Fruit fly (Drosophila melanogaster) whole organism, pupa: ENCODE results near the gene CG42728.

Experiments used
- CG10348 ChIP-seq: fragments of 200-800 bp; sonication (Bioruptor generic); IDR thresholded peaks from 2 replicates; pipeline ENCODE4 v1.3.6; 2022; ENCODE audit warnings: missing biosample characterization, missing genetic modification characterization
- CG12605 ChIP-seq: fragments of 200-800 bp; sonication (Bioruptor generic); IDR thresholded peaks from 2 replicates; pipeline ENCODE4 v1.3.6; 2022; ENCODE audit warnings: missing biosample characterization, missing genetic modification characterization
- CG13204 ChIP-seq: fragments of 200-800 bp; sonication (Bioruptor generic); optimal IDR thresholded peaks from 2 replicates; lab custom pipeline; 2018; ENCODE audit warnings: missing biosample characterization, mild to moderate bottlenecking, missing genetic modification characterization, moderate library complexity
- CG14655 ChIP-seq: fragments of 200-800 bp; sonication (Bioruptor generic); optimal IDR thresholded peaks from 3 replicates; lab custom pipeline; 2017; ENCODE audit warnings: mild to moderate bottlenecking, missing biosample characterization, missing genetic modification reagents, missing genetic modification characterization
- CG15710 ChIP-seq: fragments of 200-800 bp; sonication (Bioruptor generic); optimal IDR thresholded peaks from 2 replicates; lab custom pipeline; 2018; ENCODE audit warnings: missing biosample characterization, mild to moderate bottlenecking, missing genetic modification characterization, moderate library complexity
- CG17806 ChIP-seq: fragments of 200-800 bp; sonication (Bioruptor generic); optimal IDR thresholded peaks from 2 replicates; lab custom pipeline; 2018; ENCODE audit warnings: missing biosample characterization, mild to moderate bottlenecking, missing genetic modification characterization, moderate library complexity
- CG32121 ChIP-seq: fragments of 200-800 bp; sonication (Bioruptor generic); IDR thresholded peaks from 2 replicates; pipeline ENCODE4 v1.3.6; 2022; ENCODE audit warnings: missing biosample characterization, missing genetic modification characterization
- CG34367 ChIP-seq: fragments of 200-800 bp; sonication (Bioruptor generic); optimal IDR thresholded peaks from 2 replicates; lab custom pipeline; 2018; ENCODE audit warnings: missing biosample characterization, mild to moderate bottlenecking, missing genetic modification characterization
- CG4496 ChIP-seq: fragments of 200-800 bp; sonication (Bioruptor generic); IDR thresholded peaks from 3 replicates; pipeline ENCODE4 v1.3.6; 2022; ENCODE audit warnings: missing biosample characterization, missing genetic modification characterization
- CG8159 ChIP-seq: fragments of 200-800 bp; sonication (Bioruptor generic); optimal IDR thresholded peaks from 3 replicates; lab custom pipeline; 2018; ENCODE audit warnings: missing biosample characterization, mild to moderate bottlenecking, missing genetic modification characterization, moderate library complexity
- CG8301 ChIP-seq: fragments of 200-800 bp; sonication (Bioruptor generic); optimal IDR thresholded peaks from 2 replicates; lab custom pipeline; 2018; ENCODE audit warnings: missing biosample characterization, mild to moderate bottlenecking, missing genetic modification characterization
- CG9948 ChIP-seq: fragments of 200-800 bp; sonication (Bioruptor generic); optimal IDR thresholded peaks from 2 replicates; lab custom pipeline; 2018; ENCODE audit warnings: missing biosample characterization, mild to moderate bottlenecking, missing genetic modification characterization, moderate library complexity
- D1 ChIP-seq: fragments of 200-800 bp; sonication (Bioruptor generic); optimal IDR thresholded peaks from 2 replicates; lab custom pipeline; 2018; ENCODE audit warnings: missing biosample characterization, mild to moderate bottlenecking, missing genetic modification characterization, moderate library complexity
- EcR ChIP-seq: fragments of 200-800 bp; sonication (Bioruptor generic); optimal IDR thresholded peaks from 3 replicates; lab custom pipeline; 2019; ENCODE audit warnings: missing biosample characterization, missing genetic modification characterization, mild to moderate bottlenecking, moderate library complexity, missing genetic modification reagents
- Ets98B ChIP-seq: fragments of 200-800 bp; sonication (Bioruptor generic); IDR thresholded peaks from 2 replicates; pipeline ENCODE4 v1.3.6; 2022; ENCODE audit warnings: missing biosample characterization, missing genetic modification characterization
- Pif1A ChIP-seq: fragments of 200-800 bp; sonication (Bioruptor generic); optimal IDR thresholded peaks from 3 replicates; lab custom pipeline; 2016; ENCODE audit warnings: missing biosample characterization, missing genetic modification characterization
- Pif1B ChIP-seq: fragments of 200-800 bp; sonication (Bioruptor generic); optimal IDR thresholded peaks from 3 replicates; lab custom pipeline; 2016; ENCODE audit warnings: missing biosample characterization, missing genetic modification characterization
- Snoo ChIP-seq: fragments of 200-800 bp; sonication (Bioruptor generic); optimal IDR thresholded peaks from 3 replicates; lab custom pipeline; 2017; ENCODE audit warnings: missing biosample characterization, mild to moderate bottlenecking, missing genetic modification characterization, inconsistent platforms
- fd96Ca ChIP-seq: fragments of 200-800 bp; sonication (Bioruptor generic); IDR thresholded peaks from 3 replicates; pipeline ENCODE4 v1.3.6; 2022; ENCODE audit warnings: missing biosample characterization, missing genetic modification characterization
- gl ChIP-seq: fragments of 200-800 bp; sonication (Bioruptor generic); optimal IDR thresholded peaks from 2 replicates; lab custom pipeline; 2018; ENCODE audit warnings: missing biosample characterization, mild to moderate bottlenecking, missing genetic modification characterization
- rn ChIP-seq: fragments of 200-800 bp; sonication (Bioruptor generic); IDR thresholded peaks from 2 replicates; pipeline ENCODE4 v1.3.6; 2022; ENCODE audit warnings: missing biosample characterization, missing genetic modification characterization

Gene CG42728

DNA sequence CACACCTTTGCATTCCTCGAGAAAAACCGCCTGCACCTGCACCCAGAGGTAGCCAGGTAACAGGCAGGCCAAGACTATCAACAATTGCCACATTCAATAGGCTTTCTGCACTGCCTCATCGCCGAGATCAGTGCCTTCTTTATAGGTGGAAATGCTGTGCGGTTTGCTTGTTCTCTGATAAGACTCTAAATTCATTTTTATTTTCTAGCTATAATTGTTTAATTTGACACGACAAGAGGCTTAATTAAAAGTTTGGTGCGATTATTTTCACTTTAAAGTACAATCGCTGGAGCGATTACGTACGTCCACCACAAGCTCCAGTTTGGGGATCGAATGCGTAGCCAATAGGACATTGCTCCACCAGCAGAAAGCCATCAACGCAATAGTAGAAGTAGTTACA, 580 bp downstream of the CG42728 start, which contains the start of gene CG42729:
TSS of gene CG42729 (minus strand) at position 101 of the 400 bp plus-strand sequence.
- TF ChIP-seq Snoo (tag; lab: Kevin White, UChicago) (no peak), rn (no peak), fd96Ca (no peak), CG9948 (tag; lab: Kevin White, UChicago) (no peak), CG8159 (tag; lab: Kevin White, UChicago) (no peak), Pif1B (no peak), CG12605 (GFP tag; lab: Robert Waterston, UW) (no peak), CG4496 (GFP tag; lab: Robert Waterston, UW) (no peak), CG32121 (no peak)

dm6 chr3L:15526712-15527111, 1.3 kb downstream of the CG42728 start, which contains the start of gene CG33985:
Gene CG33985 (minus strand): TSS chr3L:15526812.
- TF ChIP-seq CG8159 (tag; lab: Kevin White, UChicago): no peak
- no peak for TF ChIP-seq Ets98B
- TF ChIP-seq Pif1A: no peak

DNA sequence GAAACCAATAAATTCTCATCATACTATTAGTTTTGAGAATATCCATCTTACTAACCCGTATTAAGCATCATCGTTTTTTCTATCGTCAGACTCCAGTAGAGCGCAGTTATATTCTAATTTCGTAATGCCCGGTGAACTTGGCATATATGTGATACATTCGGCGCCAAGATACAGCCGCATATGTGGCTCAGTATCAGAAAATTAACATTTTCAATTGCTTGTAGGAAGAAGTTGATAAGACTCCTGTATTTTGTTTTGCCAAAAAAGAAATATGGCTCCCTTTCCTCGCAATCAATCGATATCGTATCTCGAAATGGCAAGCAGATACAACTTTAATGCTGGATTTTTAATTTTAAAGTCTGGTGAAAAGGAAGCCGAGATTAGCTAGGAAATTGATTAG, 2.8 kb downstream of the CG42728 start, which contains the start of gene CG33986:
TSS of gene CG33986 (minus strand) at position 101 of the 400 bp plus-strand sequence.
- TF ChIP-seq rn (no peak), CG15710 (tag; lab: Kevin White, UChicago) (no peak), CG14655 (GFP tag; lab: Kevin White, UChicago) (no peak), Ets98B (no peak), CG13204 (GFP tag; lab: Kevin White, UChicago) (no peak), Pif1B (no peak), CG9948 (tag; lab: Kevin White, UChicago) (no peak), CG8301 (tag; lab: Kevin White, UChicago) (no peak), Snoo (tag; lab: Kevin White, UChicago) (no peak), CG32121 (no peak), CG10348 (GFP tag; lab: Robert Waterston, UW) (no peak), CG4496 (GFP tag; lab: Robert Waterston, UW) (no peak), CG8159 (tag; lab: Kevin White, UChicago) (no peak), fd96Ca (no peak), Pif1A (no peak), CG17806 (no peak), CG34367 (no peak), gl (tag; lab: Kevin White, UChicago) (no peak)
- TF ChIP-seq, all 21 proteins: peak for 0

- TF ChIP-seq CG9948 (tag; lab: Kevin White, UChicago) (no peak), D1 (tag; lab: Kevin White, UChicago) (no peak), fd96Ca (no peak), Pif1A (no peak), CG10348 (GFP tag; lab: Robert Waterston, UW) (no peak), Ets98B (no peak), CG12605 (GFP tag; lab: Robert Waterston, UW) (no peak)
- TF ChIP-seq, all 21 proteins: peak for 0
Observed at dm6 chr3L:15523806-15524346, 4.1 kb downstream of the CG42728 start, which contains the start of gene CG7945. Gene CG7945 (minus strand): TSS chr3L:15524137.

dm6 chr3L:15520320-15520719, 7.7 kb downstream of the CG42728 start, which contains the start of gene yellow-k:
Gene yellow-k (plus strand): TSS chr3L:15520620.
- TF ChIP-seq EcR (GFP tag; lab: Kevin White, UChicago): no peak

DNA sequence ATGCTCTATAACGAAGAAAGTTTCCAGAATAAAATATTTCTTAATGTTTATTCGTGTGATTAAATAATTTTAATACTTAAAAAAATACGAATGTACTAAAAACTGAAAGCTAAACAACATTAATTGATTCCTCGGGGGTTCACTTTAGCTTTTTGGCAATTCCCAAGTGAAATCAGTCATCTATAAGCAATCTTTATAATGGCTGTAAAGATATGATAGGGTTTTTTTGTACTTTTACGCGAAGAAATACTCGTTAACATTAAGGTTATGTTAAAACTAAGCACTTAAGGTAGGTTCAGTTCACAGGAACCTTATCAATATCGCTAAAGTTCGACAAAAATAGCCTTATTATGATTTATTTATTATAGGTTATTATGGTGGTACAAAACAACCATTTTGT, 8.1 kb downstream of the CG42728 start:
- TF ChIP-seq CG34367 (no peak), CG15710 (tag; lab: Kevin White, UChicago) (no peak), CG32121 (no peak), CG8301 (tag; lab: Kevin White, UChicago) (no peak), CG8159 (tag; lab: Kevin White, UChicago) (no peak), D1 (tag; lab: Kevin White, UChicago) (no peak), fd96Ca (no peak), Pif1A (no peak), CG14655 (GFP tag; lab: Kevin White, UChicago) (no peak)

DNA sequence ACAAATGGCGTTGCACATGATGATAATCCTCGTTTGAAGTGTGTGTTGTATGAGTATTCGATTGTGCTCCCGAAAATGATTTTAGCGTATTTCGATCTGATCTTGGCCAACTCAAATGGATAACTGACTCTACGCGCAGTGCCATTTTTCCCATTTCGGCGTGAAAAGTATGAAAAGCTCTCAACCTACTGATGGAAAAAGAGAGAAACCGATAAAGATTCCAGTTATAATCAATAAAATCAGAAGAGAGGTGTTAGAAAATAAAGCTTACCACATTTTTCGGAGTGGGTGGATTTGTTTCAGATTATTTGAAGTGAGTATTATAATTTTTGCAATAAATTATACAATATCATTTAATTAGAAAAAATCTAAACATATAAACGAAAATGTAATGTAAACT, 8.5 kb downstream of the CG42728 start, which contains the start of gene mex1:
TSS of gene mex1 (minus strand) at position 101 of the 400 bp plus-strand sequence.
- no peak for TF ChIP-seq CG17806
- TF ChIP-seq CG8301 (tag; lab: Kevin White, UChicago): no peak
- TF ChIP-seq CG12605 (GFP tag; lab: Robert Waterston, UW): no peak
- TF ChIP-seq Pif1B: no peak
- no peak for TF ChIP-seq Ets98B
- TF ChIP-seq CG15710 (tag; lab: Kevin White, UChicago): no peak
- TF ChIP-seq CG13204 (GFP tag; lab: Kevin White, UChicago): no peak
- no peak for TF ChIP-seq CG10348 (GFP tag; lab: Robert Waterston, UW)
- no peak for TF ChIP-seq rn
- TF ChIP-seq CG4496 (GFP tag; lab: Robert Waterston, UW): no peak
- no peak for TF ChIP-seq Pif1A
- no peak for TF ChIP-seq CG14655 (GFP tag; lab: Kevin White, UChicago)
- TF ChIP-seq gl (tag; lab: Kevin White, UChicago): no peak
- TF ChIP-seq CG9948 (tag; lab: Kevin White, UChicago): no peak
